Worm (Caenorhabditis elegans): ENCODE data around the gene Y51H4A.935.

DNA sequence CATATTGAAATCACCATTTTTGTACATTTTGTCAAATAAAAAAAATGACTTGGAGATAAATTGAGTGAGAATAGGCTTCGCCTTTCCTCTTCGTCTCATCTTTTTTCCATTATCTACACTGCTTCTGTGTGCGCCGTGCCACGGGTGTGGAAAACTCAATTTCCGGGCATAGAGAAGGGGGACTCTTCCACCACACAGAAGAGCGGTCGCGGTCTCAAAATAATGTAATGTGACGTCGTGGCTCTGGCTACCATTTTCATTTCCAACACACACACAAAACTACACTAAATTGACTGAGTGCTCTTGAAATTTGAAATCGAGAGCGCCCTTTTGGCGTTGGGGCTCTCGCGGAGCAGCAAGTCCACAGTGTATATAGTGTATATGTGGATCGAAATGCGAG is 13.0 kb downstream of the Y51H4A.935 start:
- TF ChIP-seq flt-1 (GFP tag; IDR thresholded peaks at IDR 0.05) (no peak), ama-1 (optimal IDR thresholded peaks at IDR 0.05) (no peak), aly-1 (tag; optimal IDR thresholded peaks at IDR 0.05) (no peak), ets-7 (tag; optimal IDR thresholded peaks at IDR 0.05) (no peak), scrt-1 (GFP tag; IDR thresholded peaks at IDR 0.05) (no peak), F13C5.2 (tag; optimal IDR thresholded peaks at IDR 0.05) (no peak), tra-4 (tag; optimal IDR thresholded peaks at IDR 0.05) (no peak)
